Worm (Caenorhabditis elegans) whole organism, young adult: ENCODE results near the gene T05E12.9.

Source experiments
- D2030.7 ChIP-seq: fragments of 200-800 bp; sonication (Bioruptor generic); IDR thresholded peaks from 2 replicates; pipeline ENCODE4 v1.3.6; 2022; ENCODE audit warnings: missing genetic modification reagents, missing genetic modification characterization, missing compliant biosample characterization
- F55B11.4 ChIP-seq: sonication (generic microtip); optimal IDR thresholded peaks from 2 replicates; lab custom pipeline; 2016; ENCODE audit warnings: missing compliant biosample characterization, missing genetic modification characterization, borderline replicate concordance; ENCODE audit not compliant: insufficient read depth
- F57C9.4 ChIP-seq: sonication (generic microtip); optimal IDR thresholded peaks from 2 replicates; lab custom pipeline; 2017; ENCODE audit warnings: mild to moderate bottlenecking, missing genetic modification characterization, missing compliant biosample characterization
- T26A5.8 ChIP-seq: sonication (generic microtip); optimal IDR thresholded peaks from 2 replicates; lab custom pipeline; 2016; ENCODE audit warnings: missing genetic modification characterization, missing compliant biosample characterization
- Y67H2A.10 ChIP-seq: fragments of 200-800 bp; sonication (Bioruptor generic); conservative IDR thresholded peaks from 2 replicates; pipeline ENCODE4 v1.3.6; 2022; ENCODE audit warnings: missing genetic modification reagents, missing genetic modification characterization, missing compliant biosample characterization
- akir-1 ChIP-seq: fragments of 200-800 bp; sonication (Bioruptor generic); optimal IDR thresholded peaks from 2 replicates; lab custom pipeline; 2018; ENCODE audit warnings: mild to moderate bottlenecking, missing genetic modification characterization, moderate library complexity, missing compliant biosample characterization
- aptf-2 ChIP-seq: fragments of 200-800 bp; sonication (Bioruptor generic); conservative IDR thresholded peaks from 2 replicates; pipeline ENCODE4 v1.3.6; 2022; ENCODE audit warnings: missing genetic modification reagents, missing genetic modification characterization, missing compliant biosample characterization
- attf-6 ChIP-seq: fragments of 200-800 bp; sonication (Bioruptor generic); IDR thresholded peaks from 2 replicates; pipeline ENCODE4 v1.3.6; 2022; ENCODE audit warnings: missing genetic modification reagents, missing genetic modification characterization, missing compliant biosample characterization
- ccch-3 ChIP-seq: fragments of 200-800 bp; sonication (Bioruptor generic); optimal IDR thresholded peaks from 2 replicates; lab custom pipeline; 2018; ENCODE audit warnings: mild to moderate bottlenecking, missing genetic modification characterization, missing compliant biosample characterization
- chd-7 ChIP-seq: sonication (generic microtip); optimal IDR thresholded peaks from 2 replicates; lab custom pipeline; 2016; ENCODE audit warnings: mild to moderate bottlenecking, missing genetic modification characterization, moderate library complexity, missing compliant biosample characterization
- fkh-3 ChIP-seq: sonication (generic microtip); optimal IDR thresholded peaks from 2 replicates; lab custom pipeline; 2016; ENCODE audit warnings: mild to moderate bottlenecking, missing genetic modification characterization, missing compliant biosample characterization
- him-1 ChIP-seq: sonication (generic microtip); optimal IDR thresholded peaks from 2 replicates; lab custom pipeline; 2016; ENCODE audit warnings: missing genotype, missing genetic modification reagents, missing genetic modification characterization, missing compliant biosample characterization
- hlh-26 ChIP-seq: fragments of 200-800 bp; sonication (Bioruptor generic); conservative IDR thresholded peaks from 2 replicates; pipeline ENCODE4 v1.3.6; 2022; ENCODE audit warnings: missing genetic modification reagents, missing genetic modification characterization, missing compliant biosample characterization
- hsf-1 ChIP-seq: fragments of 200-800 bp; sonication (Bioruptor generic); IDR thresholded peaks from 2 replicates; pipeline ENCODE4 v1.3.6; 2022; ENCODE audit warnings: missing genetic modification reagents, missing genetic modification characterization, missing compliant biosample characterization
- lag-1 ChIP-seq: fragments of 200-800 bp; sonication (Bioruptor generic); IDR thresholded peaks from 2 replicates; pipeline ENCODE4 v1.3.6; 2022; ENCODE audit warnings: missing genetic modification reagents, missing genetic modification characterization, missing compliant biosample characterization
- lin-40 ChIP-seq: sonication (generic microtip); optimal IDR thresholded peaks from 2 replicates; lab custom pipeline; 2016; ENCODE audit warnings: missing genetic modification characterization, mild to moderate bottlenecking, missing compliant biosample characterization, missing genotype, missing genetic modification reagents
- lir-1 ChIP-seq: fragments of 200-800 bp; sonication (Bioruptor generic); conservative IDR thresholded peaks from 2 replicates; pipeline ENCODE4 v1.3.6; 2022; ENCODE audit warnings: missing genetic modification reagents, missing genetic modification characterization, missing compliant biosample characterization
- madf-3 ChIP-seq: fragments of 200-800 bp; sonication (Bioruptor generic); IDR thresholded peaks from 2 replicates; pipeline ENCODE4 v1.3.6; 2022; ENCODE audit warnings: missing genetic modification reagents, missing genetic modification characterization, missing compliant biosample characterization
- madf-8 ChIP-seq: fragments of 200-800 bp; sonication (Bioruptor generic); conservative IDR thresholded peaks from 2 replicates; pipeline ENCODE4 v1.3.6; 2022; ENCODE audit warnings: missing genetic modification reagents, missing genetic modification characterization, missing compliant biosample characterization
- mes-4 ChIP-seq: sonication (generic microtip); optimal IDR thresholded peaks from 2 replicates; lab custom pipeline; 2016; ENCODE audit warnings: missing genotype, missing genetic modification characterization, missing compliant biosample characterization
- nfya-1 ChIP-seq: sonication (generic microtip); optimal IDR thresholded peaks from 2 replicates; lab custom pipeline; 2017; ENCODE audit warnings: antibody characterized with exemption, missing compliant biosample characterization, missing genetic modification characterization, borderline replicate concordance; ENCODE audit not compliant: insufficient read depth
- nhr-27 ChIP-seq: fragments of 200-800 bp; sonication (Bioruptor generic); optimal IDR thresholded peaks from 2 replicates; lab custom pipeline; 2018; ENCODE audit warnings: mild to moderate bottlenecking, missing genetic modification characterization, moderate library complexity, missing compliant biosample characterization
- nhr-80 ChIP-seq: sonication (generic microtip); optimal IDR thresholded peaks from 2 replicates; lab custom pipeline; 2016; ENCODE audit warnings: missing genetic modification characterization, missing compliant biosample characterization
- pha-4 ChIP-seq: fragments of 150-350 bp; sonication (generic microtip); optimal IDR thresholded peaks from 2 replicates; lab custom pipeline; 2014; ENCODE audit warnings: missing biosample characterization, missing genetic modification reagents, missing genetic modification characterization
- rec-8 ChIP-seq, 2 experiments: sonication (generic microtip); optimal IDR thresholded peaks; 2 replicates each; lab custom pipeline; 2016; ENCODE audit warnings: mild to moderate bottlenecking in 2 of 2, missing genetic modification characterization in 2 of 2, missing genetic modification reagents in 2 of 2, missing genotype in 2 of 2, missing biosample characterization in 1 of 2, missing compliant biosample characterization in 1 of 2, moderate library complexity in 1 of 2
- rpc-1 ChIP-seq, 2 experiments: fragments of 150-350 bp in 1 of 2; sonication (generic microtip) in 1 of 2; optimal IDR thresholded peaks; 2 replicates each; lab custom pipeline; 2014 to 2018; ENCODE audit warnings: missing biosample characterization in 1 of 2, missing genetic modification characterization in 1 of 2, missing genetic modification reagents in 1 of 2, missing genotype in 1 of 2
- snpc-4 ChIP-seq, 5 experiments: fragments of 150-350 bp in 1 of 5; sonication (generic microtip) in 4 of 5; optimal IDR thresholded peaks; 2 replicates each; lab custom pipeline; 2014 to 2018; ENCODE audit warnings: missing genetic modification characterization in 5 of 5, missing biosample characterization in 3 of 5, antibody characterized with exemption in 2 of 5, mild to moderate bottlenecking in 2 of 5, missing compliant biosample characterization in 2 of 5, missing genotype in 2 of 5, moderate library complexity in 2 of 5, missing genetic modification reagents in 1 of 5
- tlf-1 ChIP-seq: fragments of 200-800 bp; sonication (Bioruptor generic); optimal IDR thresholded peaks from 2 replicates; lab custom pipeline; 2018; ENCODE audit warnings: mild to moderate bottlenecking, missing genetic modification characterization, missing compliant biosample characterization
- ztf-26 ChIP-seq: sonication (generic microtip); optimal IDR thresholded peaks from 2 replicates; lab custom pipeline; 2017; ENCODE audit warnings: missing genetic modification characterization, missing compliant biosample characterization
- ztf-6 ChIP-seq: fragments of 200-800 bp; sonication (Bioruptor generic); IDR thresholded peaks from 2 replicates; pipeline ENCODE4 v1.3.6; 2022; ENCODE audit warnings: missing genetic modification reagents, missing genetic modification characterization, missing compliant biosample characterization

The T05E12.9 gene

ce11 chrV:17079795-17080194 lies 2.8 kb downstream of the T05E12.9 start, which contains the start of gene srw-20:
Gene srw-20 (minus strand): TSS chrV:17079895.
- TF ChIP-seq akir-1 (no peak), him-1 (tag; lab: Kevin White, UChicago) (no peak), attf-6 (GFP tag; lab: Robert Waterston, UW) (no peak), madf-8 (GFP tag; lab: Robert Waterston, UW) (no peak), chd-7 (no peak), nfya-1 (tag; lab: Kevin White, UChicago) (no peak), ccch-3 (GFP tag; lab: Kevin White, UChicago) (no peak), nhr-80 (tag; lab: Kevin White, UChicago) (no peak), hsf-1 (GFP tag; lab: Robert Waterston, UW) (no peak), D2030.7 (GFP tag; lab: Robert Waterston, UW) (no peak), rpc-1 (optimal IDR thresholded peaks at IDR 0.05; lab: Kevin White, UChicago) (no peak), rpc-1 (tag; optimal IDR thresholded peaks at IDR 0.05; lab: Kevin White, UChicago) (no peak), pha-4 (tag; lab: Kevin White, UChicago) (no peak), aptf-2 (GFP tag; lab: Robert Waterston, UW) (no peak), T26A5.8 (no peak), mes-4 (tag; lab: Kevin White, UChicago) (no peak)

ce11 chrV:17077889-17078288 lies 4.7 kb downstream of the T05E12.9 start, which contains the start of gene T05E12.3:
Gene T05E12.3 (minus strand): TSS chrV:17077989.
- no peak for TF ChIP-seq lin-40
- TF ChIP-seq ztf-26 (tag; lab: Kevin White, UChicago) = no peak
- no peak for TF ChIP-seq hlh-26 (GFP tag; lab: Robert Waterston, UW)
- TF ChIP-seq nhr-80 (tag; lab: Kevin White, UChicago) = peak; percentile 42
- TF ChIP-seq tlf-1 (GFP tag; lab: Kevin White, UChicago) = no peak
- no peak for TF ChIP-seq F57C9.4 (tag; lab: Kevin White, UChicago)
- no peak for TF ChIP-seq lag-1
- no peak for TF ChIP-seq madf-3 (GFP tag; lab: Robert Waterston, UW)
- TF ChIP-seq snpc-4 (GFP tag; optimal IDR thresholded peaks at IDR 0.05; lab: Kevin White, UChicago) = no peak
- TF ChIP-seq snpc-4 (tag; optimal IDR thresholded peaks at IDR 0.05; lab: Kevin White, UChicago) = peak in 1 of 4 experiments; percentile 50

DNA sequence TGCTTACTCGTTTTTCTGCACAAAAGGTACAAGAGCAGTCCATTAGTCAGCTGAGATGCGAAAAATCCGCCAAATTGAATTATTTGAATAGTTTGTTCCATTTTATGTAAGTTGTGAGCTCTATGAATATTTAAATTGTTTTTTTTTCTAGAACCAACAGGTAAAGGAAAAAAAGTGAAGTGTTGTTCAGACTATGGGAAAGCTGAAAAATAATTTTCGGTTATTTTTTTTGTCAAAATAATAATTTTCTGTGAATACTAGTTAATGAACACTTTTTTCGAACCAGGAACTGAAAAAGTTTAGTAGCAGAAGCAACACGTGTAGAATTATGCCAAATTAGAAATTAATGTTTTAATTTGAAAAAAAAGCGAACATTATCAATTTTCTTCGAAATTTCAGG lies 6.7 kb downstream of the T05E12.9 start, which contains the start of gene str-125:
Gene str-125, minus strand, starts transcription at position 101 of the 400 bp plus-strand sequence.
- no peak for TF ChIP-seq mes-4 (tag; lab: Kevin White, UChicago)
- no peak for TF ChIP-seq F57C9.4 (tag; lab: Kevin White, UChicago)
- no peak for TF ChIP-seq nhr-27 (tag; lab: Kevin White, UChicago)
- TF ChIP-seq fkh-3 = no peak
- no peak for TF ChIP-seq ztf-6 (GFP tag; lab: Robert Waterston, UW)
- TF ChIP-seq D2030.7 (GFP tag; lab: Robert Waterston, UW) = no peak
- no peak for TF ChIP-seq lag-1
- no peak for TF ChIP-seq nfya-1 (tag; lab: Kevin White, UChicago)
- TF ChIP-seq rec-8 (tag; optimal IDR thresholded peaks at IDR 0.05; lab: Kevin White, UChicago) = no peak
- TF ChIP-seq lir-1 (GFP tag; lab: Robert Waterston, UW) = no peak
- TF ChIP-seq T26A5.8 = no peak

ce11 chrV:17071578-17071977 lies 11.0 kb downstream of the T05E12.9 start, which contains the start of gene srbc-14:
Gene srbc-14 (minus strand): TSS chrV:17071678.
- TF ChIP-seq F55B11.4 (tag; lab: Kevin White, UChicago) (no peak), F57C9.4 (tag; lab: Kevin White, UChicago) (no peak), Y67H2A.10 (GFP tag; lab: Robert Waterston, UW) (no peak)
- TF ChIP-seq, all 124 proteins: peak for 0
